Worm (Caenorhabditis elegans): ENCODE data around the gene col-36.

DNA sequence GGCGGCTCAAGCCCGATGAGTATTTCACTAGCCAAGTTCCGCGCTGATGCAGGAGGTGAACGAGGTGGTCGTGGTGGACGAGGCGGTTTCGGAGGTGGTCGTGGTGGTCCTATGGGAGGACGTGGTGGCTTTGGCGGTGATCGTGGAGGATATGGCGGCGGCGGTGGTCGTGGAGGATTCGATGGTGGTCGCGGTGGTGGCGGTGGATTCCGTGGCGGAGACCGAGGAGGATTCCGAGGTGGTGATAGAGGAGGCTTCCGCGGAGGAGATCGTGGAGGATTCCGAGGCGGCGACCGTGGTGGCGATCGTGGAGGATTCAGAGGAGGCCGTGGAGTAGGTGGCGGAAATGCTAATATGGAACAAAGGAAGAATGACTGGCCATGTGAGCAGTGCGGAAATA, 13.9 kb downstream of the col-36 start:
- TF ChIP-seq nhr-12 (tag; optimal IDR thresholded peaks at IDR 0.05) = no peak
- TF ChIP-seq ceh-43 (GFP tag; optimal IDR thresholded peaks at IDR 0.05) = no peak
- TF ChIP-seq lin-13 (tag; optimal IDR thresholded peaks at IDR 0.05) = no peak
- TF ChIP-seq M03D4.4 (tag; optimal IDR thresholded peaks at IDR 0.05) = no peak
- no peak for TF ChIP-seq pha-4 (tag; optimal IDR thresholded peaks at IDR 0.05)
- TF ChIP-seq unc-62 (GFP tag; optimal IDR thresholded peaks at IDR 0.05) = no peak
- TF ChIP-seq ceh-39 (tag; optimal IDR thresholded peaks at IDR 0.05) = no peak
- TF ChIP-seq ztf-11 (tag; optimal IDR thresholded peaks at IDR 0.05) = no peak
- TF ChIP-seq nhr-76 (tag; optimal IDR thresholded peaks at IDR 0.05) = no peak
- no peak for TF ChIP-seq blmp-1 (tag; optimal IDR thresholded peaks at IDR 0.05)

All from whole organism, mixed stage, embryonic.